Worm (Caenorhabditis elegans) whole organism, mixed stage, embryonic: Measurements from ENCODE around the gene vps-41.

Source experiments
- M03D4.4 ChIP-seq: sonication (generic microtip); optimal IDR thresholded peaks from 2 replicates; lab custom pipeline; 2017; ENCODE audit warnings: mild to moderate bottlenecking, missing genetic modification characterization, missing compliant biosample characterization
- bed-3 ChIP-seq: fragments of 200-800 bp; sonication (Bioruptor generic); optimal IDR thresholded peaks from 3 replicates; lab custom pipeline; 2018; ENCODE audit warnings: mild to moderate bottlenecking, missing genetic modification characterization, moderate library complexity, missing compliant biosample characterization
- blmp-1 ChIP-seq: fragments of 150-350 bp; optimal IDR thresholded peaks from 2 replicates; lab custom pipeline; 2014; ENCODE audit warnings: missing biosample characterization, missing genetic modification characterization
- ceh-43 ChIP-seq: fragments of 200-800 bp; sonication (Bioruptor generic); optimal IDR thresholded peaks from 2 replicates; lab custom pipeline; 2018; ENCODE audit warnings: mild to moderate bottlenecking, missing genetic modification characterization, moderate library complexity, missing compliant biosample characterization
- ceh-83 ChIP-seq: fragments of 200-800 bp; sonication (Bioruptor generic); optimal IDR thresholded peaks from 2 replicates; lab custom pipeline; 2018; ENCODE audit warnings: mild to moderate bottlenecking, missing genetic modification characterization, missing compliant biosample characterization
- ces-1 ChIP-seq: fragments of 150-350 bp; optimal IDR thresholded peaks from 2 replicates; lab custom pipeline; 2014; ENCODE audit warnings: missing biosample characterization, missing genetic modification reagents, missing genetic modification characterization
- cnd-1 ChIP-seq: fragments of 200-800 bp; sonication (Bioruptor generic); optimal IDR thresholded peaks from 2 replicates; lab custom pipeline; 2018; ENCODE audit warnings: mild to moderate bottlenecking, missing genetic modification characterization, missing compliant biosample characterization
- drap-1 ChIP-seq: fragments of 200-800 bp; sonication (Bioruptor generic); optimal IDR thresholded peaks from 3 replicates; lab custom pipeline; 2018; ENCODE audit warnings: mild to moderate bottlenecking, missing genetic modification characterization, missing compliant biosample characterization
- elt-1 ChIP-seq: sonication (generic microtip); optimal IDR thresholded peaks from 2 replicates; lab custom pipeline; 2017; ENCODE audit warnings: missing genetic modification characterization, mild to moderate bottlenecking, missing compliant biosample characterization, antibody characterized with exemption, moderate library complexity, borderline replicate concordance; ENCODE audit not compliant: insufficient read depth
- elt-3 ChIP-seq: fragments of 150-350 bp; optimal IDR thresholded peaks from 2 replicates; lab custom pipeline; 2014; ENCODE audit warnings: missing biosample characterization, missing genetic modification characterization
- flh-1 ChIP-seq: fragments of 200-800 bp; sonication (Bioruptor generic); optimal IDR thresholded peaks from 2 replicates; lab custom pipeline; 2018; ENCODE audit warnings: mild to moderate bottlenecking, missing genetic modification characterization, moderate library complexity, missing compliant biosample characterization
- ham-2 ChIP-seq: fragments of 200-800 bp; sonication (Bioruptor generic); optimal IDR thresholded peaks from 2 replicates; lab custom pipeline; 2018; ENCODE audit warnings: mild to moderate bottlenecking, missing genetic modification characterization, missing compliant biosample characterization
- hlh-1 ChIP-seq: fragments of 150-350 bp; optimal IDR thresholded peaks from 2 replicates; lab custom pipeline; 2014; ENCODE audit warnings: missing biosample characterization, missing genetic modification reagents, missing genetic modification characterization
- lin-13 ChIP-seq: fragments of 150-350 bp; optimal IDR thresholded peaks from 2 replicates; lab custom pipeline; 2014; ENCODE audit warnings: missing biosample characterization, missing genetic modification characterization
- lin-32 ChIP-seq: fragments of 200-800 bp; sonication (Bioruptor generic); optimal IDR thresholded peaks from 2 replicates; lab custom pipeline; 2018; ENCODE audit warnings: mild to moderate bottlenecking, missing genetic modification characterization, missing compliant biosample characterization
- lsy-2 ChIP-seq: fragments of 150-350 bp; optimal IDR thresholded peaks from 2 replicates; lab custom pipeline; 2014; ENCODE audit warnings: missing biosample characterization, missing genetic modification characterization
- mab-5 ChIP-seq: fragments of 150-350 bp; optimal IDR thresholded peaks from 2 replicates; lab custom pipeline; 2014; ENCODE audit warnings: missing biosample characterization, missing genetic modification characterization
- mep-1 ChIP-seq: fragments of 150-350 bp; optimal IDR thresholded peaks from 2 replicates; lab custom pipeline; 2017; ENCODE audit warnings: missing biosample characterization, missing genetic modification reagents, missing genetic modification characterization, inconsistent platforms
- mls-2 ChIP-seq: sonication (generic microtip); optimal IDR thresholded peaks from 2 replicates; lab custom pipeline; 2016; ENCODE audit warnings: mild to moderate bottlenecking, missing genetic modification characterization, moderate library complexity, missing compliant biosample characterization
- nhr-12 ChIP-seq: fragments of 150-350 bp; optimal IDR thresholded peaks from 2 replicates; lab custom pipeline; 2014; ENCODE audit warnings: missing biosample characterization, missing genetic modification characterization
- nhr-2 ChIP-seq: fragments of 150-350 bp; optimal IDR thresholded peaks from 2 replicates; lab custom pipeline; 2014; ENCODE audit warnings: missing biosample characterization, missing genetic modification characterization
- nhr-28 ChIP-seq: fragments of 150-350 bp; optimal IDR thresholded peaks from 2 replicates; lab custom pipeline; 2014; ENCODE audit warnings: missing biosample characterization, missing genetic modification characterization
- nhr-76 ChIP-seq: sonication (generic microtip); optimal IDR thresholded peaks from 2 replicates; lab custom pipeline; 2017; ENCODE audit warnings: missing biosample characterization, missing genetic modification characterization
- pha-4 ChIP-seq: fragments of 150-350 bp; optimal IDR thresholded peaks from 2 replicates; lab custom pipeline; 2018; ENCODE audit warnings: missing biosample characterization, missing genetic modification reagents, missing genetic modification characterization
- sem-2 ChIP-seq: fragments of 200-800 bp; sonication (Bioruptor generic); optimal IDR thresholded peaks from 2 replicates; lab custom pipeline; 2018; ENCODE audit warnings: mild to moderate bottlenecking, missing genetic modification characterization, missing compliant biosample characterization
- sptf-1 ChIP-seq: sonication (generic microtip); optimal IDR thresholded peaks from 2 replicates; lab custom pipeline; 2017; ENCODE audit warnings: mild to moderate bottlenecking, missing genetic modification characterization, moderate library complexity, missing compliant biosample characterization
- tbx-8 ChIP-seq: fragments of 200-800 bp; sonication (Bioruptor generic); optimal IDR thresholded peaks from 2 replicates; lab custom pipeline; 2018; ENCODE audit warnings: mild to moderate bottlenecking, missing genetic modification characterization, moderate library complexity, missing compliant biosample characterization
- unc-120 ChIP-seq: sonication (generic microtip); optimal IDR thresholded peaks from 2 replicates; lab custom pipeline; 2017; ENCODE audit warnings: missing genetic modification characterization, missing compliant biosample characterization; ENCODE audit not compliant: poor library complexity, severe bottlenecking
- unc-39 ChIP-seq: fragments of 150-350 bp; optimal IDR thresholded peaks from 2 replicates; lab custom pipeline; 2014; ENCODE audit warnings: missing biosample characterization, missing genetic modification characterization
- unc-62 ChIP-seq: fragments of 150-350 bp; optimal IDR thresholded peaks from 2 replicates; lab custom pipeline; 2014; ENCODE audit warnings: missing biosample characterization, missing genetic modification reagents, missing genetic modification characterization
- zip-8 ChIP-seq: fragments of 150-350 bp; optimal IDR thresholded peaks from 2 replicates; lab custom pipeline; 2014; ENCODE audit warnings: missing biosample characterization, missing genetic modification characterization
- ztf-11 ChIP-seq: fragments of 150-350 bp; optimal IDR thresholded peaks from 2 replicates; lab custom pipeline; 2014; ENCODE audit warnings: missing biosample characterization, missing genetic modification characterization

vps-41 gene

DNA sequence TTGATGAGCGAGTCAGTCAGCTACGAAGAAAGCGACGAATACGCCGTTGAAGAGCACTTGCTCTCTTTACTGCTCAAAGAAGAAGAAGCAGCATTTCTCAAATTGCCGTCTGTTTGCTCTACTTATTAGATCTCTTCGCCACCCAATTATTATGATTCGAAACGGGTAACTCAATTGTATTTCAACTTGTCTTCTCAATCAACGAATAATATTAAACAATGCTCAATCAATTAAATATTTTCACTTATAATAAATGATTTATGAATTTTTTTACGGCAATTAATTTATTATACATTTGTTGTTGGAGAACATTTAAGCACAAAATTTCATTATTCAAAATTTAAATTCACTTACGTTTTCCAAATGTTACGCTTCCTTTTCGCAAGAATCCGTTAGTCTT, 5.4 kb upstream of the vps-41 start:
- no peak for TF ChIP-seq nhr-12 (tag; lab: Kevin White, UChicago)
- TF ChIP-seq unc-62 (GFP tag; lab: Kevin White, UChicago) = no peak
- TF ChIP-seq blmp-1 (tag; lab: Kevin White, UChicago) = no peak
- TF ChIP-seq ceh-83 (GFP tag; lab: Kevin White, UChicago) = no peak
- TF ChIP-seq mep-1 (tag; lab: Kevin White, UChicago) = no peak
- TF ChIP-seq cnd-1 (tag; lab: Kevin White, UChicago) = no peak
- TF ChIP-seq mls-2 = no peak
- peak; percentile 95 for TF ChIP-seq ces-1 (GFP tag; lab: Kevin White, UChicago)
- TF ChIP-seq elt-3 (tag; lab: Kevin White, UChicago) = no peak

DNA sequence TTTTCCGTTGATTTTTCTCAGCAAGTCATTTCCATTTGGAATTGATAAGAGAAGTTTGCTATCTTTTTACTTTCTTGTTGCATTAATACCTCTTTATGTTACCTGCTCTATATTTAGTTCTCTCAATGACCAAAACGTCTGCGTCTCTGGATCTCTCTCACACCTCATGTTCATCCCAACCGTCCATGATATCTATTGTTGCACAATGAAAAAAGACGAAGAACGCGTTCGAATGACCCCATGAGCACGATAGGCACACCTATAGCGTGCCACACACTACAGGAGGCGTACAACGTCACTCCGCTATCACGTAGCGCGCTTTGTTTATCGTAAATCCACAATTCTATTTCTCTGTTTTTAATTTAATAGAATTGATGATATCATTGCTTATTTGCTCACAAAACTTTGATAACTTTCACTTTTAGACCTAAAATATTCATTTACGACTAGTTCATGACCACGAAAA, 4.4 kb upstream of the vps-41 start, which contains the start of gene Y34B4A.2:
TSS of gene Y34B4A.2 (plus strand) at position 328 of the 466 bp plus-strand sequence.
- TF ChIP-seq lin-32 (GFP tag; lab: Kevin White, UChicago) (no peak), nhr-2 (tag; lab: Kevin White, UChicago) (peak; percentile 8), lin-13 (tag; lab: Kevin White, UChicago) (peak; percentile 23), nhr-12 (tag; lab: Kevin White, UChicago) (no peak), ces-1 (GFP tag; lab: Kevin White, UChicago) (peak; percentile 74), cnd-1 (tag; lab: Kevin White, UChicago) (peak; percentile 27)

DNA sequence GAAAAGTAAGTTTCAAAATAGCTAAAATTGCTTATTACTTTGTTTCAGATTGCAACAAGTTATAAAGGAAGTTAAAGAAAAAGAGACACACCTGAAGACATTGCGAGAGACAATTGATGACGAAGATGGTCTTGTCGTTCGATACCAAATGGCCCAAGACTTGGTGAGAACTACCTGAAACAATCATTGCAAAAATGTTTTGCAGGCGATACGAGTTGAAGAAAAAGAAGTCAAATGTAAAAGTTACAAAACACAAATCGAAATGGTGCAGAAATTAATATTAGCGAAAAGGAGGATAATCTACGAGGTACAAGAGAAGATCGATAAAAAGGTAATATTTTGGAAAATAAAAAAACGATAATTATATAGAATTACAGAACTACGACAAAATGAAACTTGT, 4.0 kb upstream of the vps-41 start, which contains the start of gene rga-8:
TSS of gene rga-8 (minus strand) at position 101 of the 400 bp plus-strand sequence.
- TF ChIP-seq unc-120 (no peak), lin-13 (tag; lab: Kevin White, UChicago) (no peak), cnd-1 (tag; lab: Kevin White, UChicago) (no peak), pha-4 (tag; lab: Kevin White, UChicago) (no peak), lsy-2 (no peak), nhr-12 (tag; lab: Kevin White, UChicago) (no peak), ceh-43 (no peak), bed-3 (GFP tag; lab: Kevin White, UChicago) (no peak), elt-3 (tag; lab: Kevin White, UChicago) (no peak), tbx-8 (GFP tag; lab: Kevin White, UChicago) (no peak), flh-1 (GFP tag; lab: Kevin White, UChicago) (no peak)

DNA sequence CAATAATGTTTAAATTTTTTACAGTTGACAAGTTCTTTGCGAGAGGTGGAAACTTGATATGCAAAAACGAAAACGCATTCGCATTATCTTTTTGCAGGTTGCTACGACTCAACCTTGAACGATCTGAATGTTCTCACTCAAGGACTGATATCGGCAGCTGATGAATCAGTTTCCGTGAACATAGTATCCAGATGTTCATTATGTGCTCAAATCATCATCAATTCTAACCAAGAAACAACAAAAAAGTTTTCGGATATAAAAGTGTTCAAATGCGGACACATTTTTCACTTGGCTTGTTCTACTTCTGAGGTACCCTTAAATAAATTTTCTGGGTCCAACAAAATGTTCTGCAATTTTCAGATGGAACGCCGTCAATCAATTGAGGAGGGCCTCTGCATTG, 5.5 kb downstream of the vps-41 start:
- TF ChIP-seq tbx-8 (GFP tag; lab: Kevin White, UChicago) (no peak), ztf-11 (no peak), sptf-1 (tag; lab: Kevin White, UChicago) (no peak), drap-1 (no peak), ces-1 (GFP tag; lab: Kevin White, UChicago) (no peak), blmp-1 (tag; lab: Kevin White, UChicago) (no peak), elt-3 (tag; lab: Kevin White, UChicago) (no peak), elt-1 (no peak), ceh-83 (GFP tag; lab: Kevin White, UChicago) (no peak)

DNA sequence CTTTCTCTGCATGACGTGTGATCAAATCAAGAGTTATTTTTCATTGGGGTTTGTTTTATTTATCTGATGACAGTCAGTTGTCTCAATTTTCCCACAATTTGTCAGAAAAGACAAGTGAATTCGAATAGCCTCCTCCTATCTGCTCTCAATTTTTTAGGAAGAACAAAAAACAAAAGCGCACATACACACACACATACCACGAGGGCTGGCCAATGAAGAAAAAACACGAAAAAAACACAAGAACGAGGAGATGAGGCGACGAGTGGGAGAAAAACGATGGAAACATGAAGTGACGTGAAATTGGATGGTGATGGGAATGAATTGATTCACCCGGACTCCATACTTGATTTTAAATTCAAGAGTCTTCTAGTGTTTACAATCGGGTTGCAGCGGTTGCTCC, 10.2 kb downstream of the vps-41 start:
- TF ChIP-seq ztf-11 (no peak), ham-2 (GFP tag; lab: Kevin White, UChicago) (no peak), hlh-1 (no peak)

DNA sequence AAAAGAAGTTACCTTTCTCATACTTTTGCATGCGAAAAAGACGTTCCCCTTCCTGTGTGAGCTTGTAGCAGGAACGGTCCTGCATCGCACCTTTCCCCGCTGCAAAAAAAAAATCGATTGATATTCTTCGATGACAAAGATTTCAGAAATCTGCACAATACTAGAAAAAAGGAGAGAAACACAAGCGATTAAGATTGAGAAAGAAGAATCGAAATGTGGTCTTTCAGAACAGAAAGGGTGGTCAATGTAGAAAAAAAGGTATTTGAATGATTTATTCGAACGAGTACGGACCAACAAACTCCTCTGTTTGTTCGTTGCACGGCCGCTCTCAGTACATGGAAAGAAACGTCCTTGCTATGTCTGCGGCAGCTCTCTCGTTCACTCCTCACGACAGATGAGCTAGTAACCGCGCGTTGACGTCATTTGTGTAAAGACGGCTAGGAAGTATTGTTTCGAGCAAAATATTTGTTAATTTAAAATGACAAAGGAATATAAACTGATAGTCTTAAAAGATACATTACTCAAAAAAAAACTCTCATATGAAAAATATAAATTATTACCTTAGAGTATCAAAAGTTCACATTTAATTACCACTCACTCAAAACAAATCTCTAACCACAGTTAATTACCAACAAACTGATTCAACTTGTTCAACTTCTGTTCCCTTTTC, 14.4 kb downstream of the vps-41 start, which contains the start of gene ift-81:
TSS of gene ift-81 (plus strand) at position 620 of the 670 bp plus-strand sequence.
- peak; percentile 5 for TF ChIP-seq lin-13 (tag; lab: Kevin White, UChicago)
- no peak for TF ChIP-seq ceh-43
- no peak for TF ChIP-seq elt-1
- no peak for TF ChIP-seq mab-5 (tag; lab: Kevin White, UChicago)
- no peak for TF ChIP-seq nhr-12 (tag; lab: Kevin White, UChicago)
- no peak for TF ChIP-seq blmp-1 (tag; lab: Kevin White, UChicago)
- no peak for TF ChIP-seq unc-39 (tag; lab: Kevin White, UChicago)
- TF ChIP-seq mep-1 (tag; lab: Kevin White, UChicago) = peak; percentile 29
- TF ChIP-seq lsy-2 = no peak
- no peak for TF ChIP-seq flh-1 (GFP tag; lab: Kevin White, UChicago)
- TF ChIP-seq nhr-76 (tag; lab: Kevin White, UChicago) = no peak
- TF ChIP-seq zip-8 = no peak
- TF ChIP-seq ztf-11 = no peak
- no peak for TF ChIP-seq nhr-28 (tag; lab: Kevin White, UChicago)
- TF ChIP-seq M03D4.4 (tag; lab: Kevin White, UChicago) = no peak
- no peak for TF ChIP-seq ham-2 (GFP tag; lab: Kevin White, UChicago)
- TF ChIP-seq unc-62 (GFP tag; lab: Kevin White, UChicago) = no peak
- TF ChIP-seq ces-1 (GFP tag; lab: Kevin White, UChicago) = peak; percentile 12
- no peak for TF ChIP-seq sem-2 (GFP tag; lab: Kevin White, UChicago)
- peak; percentile 46 for TF ChIP-seq hlh-1
- no peak for TF ChIP-seq tbx-8 (GFP tag; lab: Kevin White, UChicago)
- no peak for TF ChIP-seq drap-1
- TF ChIP-seq, all 35 proteins: peak for 4
